Worm (Caenorhabditis elegans) whole organism, early embryonic: Measurements from ENCODE around the gene F25B3.2.
A peak's percentile ranks its signal among the peaks of the same experiment; 100 is the strongest.

Source experiments
- B0310.2 ChIP-seq: sonication (generic microtip); optimal IDR thresholded peaks from 2 replicates; lab custom pipeline; 2016; ENCODE audit warnings: mild to moderate bottlenecking, missing genetic modification characterization, missing compliant biosample characterization
- F13C5.2 ChIP-seq: sonication (generic microtip); optimal IDR thresholded peaks from 2 replicates; lab custom pipeline; 2017; ENCODE audit warnings: mild to moderate bottlenecking, missing genetic modification characterization, inconsistent platforms, missing compliant biosample characterization
- aly-1 ChIP-seq: sonication (generic microtip); optimal IDR thresholded peaks from 2 replicates; lab custom pipeline; 2016; ENCODE audit warnings: missing genetic modification characterization, missing compliant biosample characterization
- ama-1 ChIP-seq: fragments of 150-350 bp; optimal IDR thresholded peaks from 2 replicates; lab custom pipeline; 2014
- ceh-13 ChIP-seq: fragments of 200-800 bp; sonication (Bioruptor generic); optimal IDR thresholded peaks from 2 replicates; lab custom pipeline; 2018; ENCODE audit warnings: mild to moderate bottlenecking, missing genetic modification characterization, missing compliant biosample characterization
- ceh-36 ChIP-seq: sonication (generic microtip); optimal IDR thresholded peaks from 2 replicates; lab custom pipeline; 2016; ENCODE audit warnings: missing genetic modification characterization, inconsistent platforms, missing compliant biosample characterization
- ets-7 ChIP-seq: sonication (generic microtip); optimal IDR thresholded peaks from 2 replicates; lab custom pipeline; 2016; ENCODE audit warnings: missing genotype, missing genetic modification characterization, missing compliant biosample characterization
- flt-1 ChIP-seq: fragments of 200-800 bp; sonication (Bioruptor generic); IDR thresholded peaks from 2 replicates; pipeline ENCODE4 v1.3.6; 2022; ENCODE audit warnings: missing genetic modification characterization, missing compliant biosample characterization
- hmbx-1 ChIP-seq: sonication (generic microtip); optimal IDR thresholded peaks from 2 replicates; lab custom pipeline; 2016; ENCODE audit warnings: mild to moderate bottlenecking, missing genetic modification characterization, missing compliant biosample characterization
- hmg-4 ChIP-seq: fragments of 200-800 bp; sonication (Bioruptor generic); optimal IDR thresholded peaks from 2 replicates; lab custom pipeline; 2018; ENCODE audit warnings: mild to moderate bottlenecking, missing genetic modification characterization, missing compliant biosample characterization
- hnd-1 ChIP-seq: sonication (generic microtip); optimal IDR thresholded peaks from 2 replicates; lab custom pipeline; 2016; ENCODE audit warnings: missing genetic modification characterization, missing compliant biosample characterization
- pes-1 ChIP-seq: fragments of 200-800 bp; sonication (Bioruptor generic); IDR thresholded peaks from 2 replicates; pipeline ENCODE4 v1.3.6; 2022; ENCODE audit warnings: missing genetic modification reagents, missing genetic modification characterization, missing compliant biosample characterization
- scrt-1 ChIP-seq: fragments of 200-800 bp; sonication (Bioruptor generic); IDR thresholded peaks from 2 replicates; pipeline ENCODE4 v1.3.6; 2022; ENCODE audit warnings: missing genetic modification characterization, missing compliant biosample characterization
- sea-1 ChIP-seq: fragments of 200-800 bp; sonication (Bioruptor generic); conservative IDR thresholded peaks from 2 replicates; pipeline ENCODE4 v1.3.6; 2022; ENCODE audit warnings: missing genetic modification characterization, missing compliant biosample characterization
- tbx-11 ChIP-seq: fragments of 200-800 bp; sonication (Bioruptor generic); IDR thresholded peaks from 2 replicates; pipeline ENCODE4 v1.3.6; 2022; ENCODE audit warnings: missing genetic modification characterization, missing compliant biosample characterization
- tbx-37 ChIP-seq: fragments of 200-800 bp; sonication (Bioruptor generic); conservative IDR thresholded peaks from 2 replicates; pipeline ENCODE4 v1.3.6; 2022; ENCODE audit warnings: missing genetic modification reagents, missing genetic modification characterization, missing compliant biosample characterization
- tra-4 ChIP-seq: sonication (generic microtip); optimal IDR thresholded peaks from 2 replicates; lab custom pipeline; 2017; ENCODE audit warnings: missing genetic modification characterization, missing compliant biosample characterization

F25B3.2 gene

DNA sequence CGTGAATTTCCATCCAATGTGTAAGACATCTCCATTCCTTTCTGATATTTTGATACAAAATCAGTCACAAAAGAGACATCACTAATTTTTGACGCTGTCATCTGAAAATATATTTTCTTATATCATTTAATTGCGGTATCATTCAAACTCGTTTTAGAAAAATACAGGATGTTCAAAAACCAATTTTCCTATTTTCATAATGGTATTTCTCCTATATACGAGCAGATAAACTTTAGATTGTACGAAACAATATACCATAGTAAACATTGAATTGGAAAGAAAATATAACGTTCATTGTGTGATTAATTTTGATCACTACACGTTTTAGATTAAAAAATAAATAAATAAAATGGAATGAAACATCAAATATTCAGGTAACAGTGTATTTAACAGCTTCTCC, 35.6 kb upstream of the F25B3.2 start, which contains the start of gene C50F4.16:
TSS of gene C50F4.16 (minus strand) at position 101 of the 400 bp plus-strand sequence.
- no peak for TF ChIP-seq ets-7 (tag; lab: Kevin White, UChicago)
- no peak for TF ChIP-seq flt-1
- no peak for TF ChIP-seq F13C5.2 (tag; lab: Kevin White, UChicago)
- TF ChIP-seq sea-1 (GFP tag; lab: Robert Waterston, UW), result no peak
- TF ChIP-seq hnd-1, result no peak
- no peak for TF ChIP-seq scrt-1

DNA sequence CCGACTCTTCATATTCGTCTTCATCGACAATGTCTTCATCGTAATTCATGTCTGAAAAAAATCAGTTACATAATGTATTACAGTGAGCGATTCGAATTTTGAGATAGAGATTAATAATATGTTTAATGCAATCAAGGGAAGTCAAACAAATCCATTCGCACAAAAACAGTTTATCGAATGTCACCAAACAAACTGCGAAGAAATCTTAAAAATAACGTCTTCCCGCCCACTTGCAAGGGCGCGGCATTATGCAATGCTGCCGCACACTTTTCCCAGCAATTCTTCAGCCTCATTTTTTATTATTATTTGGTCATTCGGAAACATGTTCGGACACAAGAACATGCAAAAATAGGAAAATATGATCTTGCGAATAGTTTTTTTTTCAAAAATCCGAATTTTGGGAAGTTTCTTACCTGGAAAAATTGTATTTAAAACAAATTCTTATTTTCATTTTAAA, 32.9 kb upstream of the F25B3.2 start, which contains the start of gene mdf-1:
TSS of gene mdf-1 (minus strand) at position 51 of the 457 bp plus-strand sequence.
- TF ChIP-seq hnd-1 (no peak), ets-7 (tag; lab: Kevin White, UChicago) (no peak), flt-1 (peak; percentile 39; the same call in 1 of the 2 replicates), ceh-13 (GFP tag; lab: Kevin White, UChicago) (no peak), F13C5.2 (tag; lab: Kevin White, UChicago) (peak; percentile 31)

DNA sequence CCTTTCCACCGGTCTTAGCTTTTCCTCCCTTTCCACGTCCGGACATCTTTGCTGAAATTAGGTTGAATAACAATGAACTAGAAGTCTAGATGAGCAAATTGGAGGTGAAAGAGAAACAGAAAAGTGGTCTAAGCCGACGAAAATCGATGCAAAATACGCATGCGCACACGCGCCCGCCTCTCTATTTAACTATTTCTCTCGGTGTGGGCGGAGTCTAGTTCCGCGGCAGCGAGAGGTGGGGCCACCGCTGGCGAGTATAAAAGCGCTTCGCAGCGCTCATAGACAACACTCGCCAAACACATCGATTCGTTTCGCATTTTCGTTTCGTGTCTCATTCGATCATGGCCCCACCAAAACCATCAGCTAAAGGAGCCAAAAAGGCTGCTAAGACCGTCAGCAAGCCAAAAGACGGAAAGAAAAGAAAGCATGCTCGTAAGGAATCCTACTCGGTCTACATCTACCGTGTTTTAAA, 31.8 kb upstream of the F25B3.2 start, which contains the start of the genes his-35 and his-41:
TSS of gene his-35 (minus strand) at position 51 of the 472 bp plus-strand sequence.
TSS of gene his-41 (plus strand) at position 299 of the 472 bp plus-strand sequence.
- TF ChIP-seq pes-1 (no peak), B0310.2 (tag; lab: Kevin White, UChicago) (no peak), tra-4 (tag; lab: Kevin White, UChicago) (no peak), sea-1 (GFP tag; lab: Robert Waterston, UW) (no peak), ets-7 (tag; lab: Kevin White, UChicago) (no peak), ceh-36 (tag; lab: Kevin White, UChicago) (no peak), ceh-13 (GFP tag; lab: Kevin White, UChicago) (no peak), tbx-11 (GFP tag; lab: Robert Waterston, UW) (no peak), aly-1 (no peak), hmbx-1 (no peak), tbx-37 (GFP tag; lab: Robert Waterston, UW) (no peak), hnd-1 (no peak), F13C5.2 (tag; lab: Kevin White, UChicago) (no peak), flt-1 (no peak), scrt-1 (no peak), hmg-4 (GFP tag; lab: Kevin White, UChicago) (no peak)

DNA sequence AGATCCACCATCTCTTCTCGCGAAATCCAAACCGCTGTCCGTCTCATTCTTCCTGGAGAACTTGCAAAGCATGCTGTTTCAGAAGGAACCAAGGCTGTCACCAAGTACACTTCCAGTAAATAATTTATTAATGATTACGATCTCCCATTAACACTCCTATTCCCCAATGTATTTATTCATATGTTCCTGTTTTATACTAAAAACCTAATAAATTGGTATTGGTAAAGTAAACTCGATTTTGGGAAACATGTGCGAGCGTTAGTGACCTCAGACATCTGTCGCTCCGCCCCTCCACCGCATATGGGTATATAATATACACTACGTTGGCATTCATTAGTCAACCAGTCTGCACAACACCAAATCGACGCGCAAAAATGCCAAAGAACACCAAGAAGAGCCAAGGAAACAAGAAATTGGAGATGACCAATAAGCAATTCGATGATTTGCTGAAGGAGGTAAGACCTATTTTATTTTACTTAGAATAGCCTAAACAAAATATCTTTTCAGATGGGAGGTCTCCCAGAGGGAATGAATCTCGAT, 31.0 kb upstream of the F25B3.2 start, which contains the start of gene C50F4.6:
TSS of gene C50F4.6 (plus strand) at position 51 of the 540 bp plus-strand sequence.
- no peak for TF ChIP-seq F13C5.2 (tag; lab: Kevin White, UChicago)
- TF ChIP-seq pes-1, result peak; percentile 58

DNA sequence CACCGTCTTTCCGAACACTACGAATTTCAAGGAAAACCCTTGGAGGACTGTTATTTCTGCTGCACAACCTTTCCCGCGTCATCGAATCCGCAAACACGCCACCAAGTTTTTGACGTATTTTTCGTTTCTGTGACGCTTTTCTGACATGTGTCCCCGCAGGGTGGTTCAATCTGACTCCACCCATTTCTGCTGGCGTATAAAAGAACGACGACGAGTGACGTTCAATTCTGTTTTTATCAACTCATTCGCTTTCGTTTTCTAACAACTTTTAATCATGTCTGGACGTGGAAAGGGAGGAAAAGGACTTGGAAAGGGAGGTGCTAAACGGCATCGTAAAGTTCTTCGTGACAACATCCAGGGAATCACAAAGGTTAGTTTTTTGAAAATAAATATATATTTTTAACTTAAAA, 30.2 kb upstream of the F25B3.2 start, which contains the start of gene his-37:
TSS of gene his-37 (plus strand) at position 246 of the 410 bp plus-strand sequence.
- TF ChIP-seq ceh-13 (GFP tag; lab: Kevin White, UChicago) (no peak), B0310.2 (tag; lab: Kevin White, UChicago) (no peak), ets-7 (tag; lab: Kevin White, UChicago) (no peak), ama-1 (lab: Kevin White, UChicago) (no peak), tbx-11 (GFP tag; lab: Robert Waterston, UW) (no peak), hmbx-1 (peak; percentile 16), aly-1 (no peak), pes-1 (peak; percentile 53; the same call in 1 of the 2 replicates), F13C5.2 (tag; lab: Kevin White, UChicago) (peak; percentile 41), hmg-4 (GFP tag; lab: Kevin White, UChicago) (peak; percentile 64), flt-1 (peak; percentile 61), ceh-36 (tag; lab: Kevin White, UChicago) (no peak), tra-4 (tag; lab: Kevin White, UChicago) (peak; percentile 41), sea-1 (GFP tag; lab: Robert Waterston, UW) (no peak), hnd-1 (no peak), scrt-1 (no peak), tbx-37 (GFP tag; lab: Robert Waterston, UW) (0 out of 2 replicates have a peak, but pooled peaks have one; percentile 34)

DNA sequence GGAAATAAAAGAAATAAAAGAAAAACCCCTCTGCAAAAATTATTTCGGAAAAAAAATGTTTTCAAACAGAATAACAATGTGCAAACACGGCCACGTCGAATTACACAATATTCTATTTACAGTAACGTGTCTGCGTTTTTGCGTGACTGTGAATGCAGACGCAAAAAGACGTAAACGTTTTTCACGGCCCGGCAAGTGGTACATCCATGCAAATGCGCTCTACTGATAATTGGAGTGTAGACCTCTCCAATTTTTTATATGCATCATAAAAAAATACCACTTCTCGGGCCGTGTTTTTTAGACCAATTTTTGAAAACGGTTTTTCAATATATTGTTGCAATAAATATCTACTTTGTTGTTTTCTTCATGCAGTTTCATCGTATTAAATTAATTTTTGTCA, 27.6 kb upstream of the F25B3.2 start, which contains the start of gene nstp-10:
TSS of gene nstp-10 (minus strand) at position 378 of the 400 bp plus-strand sequence.
- no peak for TF ChIP-seq hnd-1
- no peak for TF ChIP-seq F13C5.2 (tag; lab: Kevin White, UChicago)
- TF ChIP-seq ceh-36 (tag; lab: Kevin White, UChicago), result no peak
- TF ChIP-seq tbx-37 (GFP tag; lab: Robert Waterston, UW), result no peak
- no peak for TF ChIP-seq pes-1

DNA sequence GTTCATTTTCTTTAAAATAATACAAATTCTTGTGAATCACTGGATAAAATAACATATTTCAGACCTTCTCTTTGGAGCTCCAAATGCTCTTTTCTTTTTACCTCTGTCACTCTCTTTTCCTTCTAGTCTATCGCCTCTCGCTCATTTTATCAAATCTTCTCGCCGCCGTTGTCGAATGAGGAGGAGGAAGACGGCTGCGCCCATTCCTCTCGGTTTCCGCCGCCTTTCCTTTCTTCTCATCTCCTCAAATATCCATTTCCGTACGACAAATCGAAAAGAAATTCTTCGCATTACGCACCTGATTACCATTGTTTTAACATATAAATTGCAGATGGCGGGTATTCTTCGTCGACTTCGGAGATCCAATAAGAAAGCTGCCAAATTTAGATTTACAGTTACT, 26.8 kb upstream of the F25B3.2 start, which contains the start of gene ehbp-1:
TSS of gene ehbp-1 (plus strand) at position 332 of the 400 bp plus-strand sequence.
- TF ChIP-seq tra-4 (tag; lab: Kevin White, UChicago) (no peak), hnd-1 (no peak), F13C5.2 (tag; lab: Kevin White, UChicago) (no peak), ama-1 (lab: Kevin White, UChicago) (no peak), ets-7 (tag; lab: Kevin White, UChicago) (no peak), hmbx-1 (no peak), ceh-13 (GFP tag; lab: Kevin White, UChicago) (no peak), scrt-1 (no peak), sea-1 (GFP tag; lab: Robert Waterston, UW) (no peak), B0310.2 (tag; lab: Kevin White, UChicago) (no peak), ceh-36 (tag; lab: Kevin White, UChicago) (no peak), tbx-37 (GFP tag; lab: Robert Waterston, UW) (no peak)
